Fruit fly (Drosophila melanogaster): ENCODE measurements around the gene rdx.

The rdx gene

dm6 chr3R:14001208-14001916 lies 30.5 kb downstream of the rdx start (continued):
- peak; percentile 9 for TF ChIP-seq CG7839 (tag; optimal IDR thresholded peaks at IDR 0.05)
- no peak for TF ChIP-seq CG8478 (optimal IDR thresholded peaks at IDR 0.05)
- TF ChIP-seq dmrt99B (tag; optimal IDR thresholded peaks at IDR 0.05), result peak; percentile 26
- peak; percentile 90 for TF ChIP-seq D19A (tag; optimal IDR thresholded peaks at IDR 0.05)
- 0 out of 3 replicates have a peak, but pooled peaks have one; percentile 22 for TF ChIP-seq dysf (GFP tag; IDR thresholded peaks at IDR 0.05)
- no peak for TF ChIP-seq CG10565 (GFP tag; optimal IDR thresholded peaks at IDR 0.05)
- TF ChIP-seq gem (tag; optimal IDR thresholded peaks at IDR 0.05), result peak; percentile 37
- peak; percentile 73 for TF ChIP-seq oc (tag; optimal IDR thresholded peaks at IDR 0.05)
- TF ChIP-seq Xrp1 (GFP tag; IDR thresholded peaks at IDR 0.05), result no peak
- peak; percentile 18 for TF ChIP-seq CG11504 (tag; optimal IDR thresholded peaks at IDR 0.05)
- TF ChIP-seq CG2678 (tag; optimal IDR thresholded peaks at IDR 0.05), result peak; percentile 21
- TF ChIP-seq CG5953 (GFP tag; IDR thresholded peaks at IDR 0.05), result 0 out of 2 replicates have a peak, but pooled peaks have one; percentile 41
- TF ChIP-seq CG12391 (tag; optimal IDR thresholded peaks at IDR 0.05), result no peak
- TF ChIP-seq Hr51 (GFP tag; optimal IDR thresholded peaks at IDR 0.05), result peak in 1 of 2 experiments; percentile 36
- no peak for TF ChIP-seq HLH4C (GFP tag; IDR thresholded peaks at IDR 0.05; ENCODE audit: partially characterized antibody)
- TF ChIP-seq CG17385 (GFP tag; optimal IDR thresholded peaks at IDR 0.05), result peak; percentile 24
- no peak for TF ChIP-seq insv (GFP tag; optimal IDR thresholded peaks at IDR 0.05)
- TF ChIP-seq CG11696 (GFP tag; IDR thresholded peaks at IDR 0.05), result no peak
- peak; percentile 57; the same call in 2 of the 3 replicates for TF ChIP-seq row (GFP tag; IDR thresholded peaks at IDR 0.05)
- peak; percentile 20 for TF ChIP-seq CG8281 (tag; optimal IDR thresholded peaks at IDR 0.05)
- no peak for TF ChIP-seq B-H1 (GFP tag; IDR thresholded peaks at IDR 0.05)
- peak; percentile 17 for TF ChIP-seq Nf-YC (tag; optimal IDR thresholded peaks at IDR 0.05)
- TF ChIP-seq CG15269 (tag; optimal IDR thresholded peaks at IDR 0.05), result peak; percentile 20
- TF ChIP-seq Dad (GFP tag; optimal IDR thresholded peaks at IDR 0.05), result no peak
- no peak for TF ChIP-seq CG9932 (GFP tag; IDR thresholded peaks at IDR 0.05)
- TF ChIP-seq CG18262 (tag; optimal IDR thresholded peaks at IDR 0.05), result no peak
- no peak for TF ChIP-seq HmgD (GFP tag; optimal IDR thresholded peaks at IDR 0.05)
- TF ChIP-seq Doc3 (GFP tag; IDR thresholded peaks at IDR 0.05; ENCODE audit: partially characterized antibody), result no peak
- TF ChIP-seq grau (tag; optimal IDR thresholded peaks at IDR 0.05), result peak; percentile 32
- no peak for TF ChIP-seq Gug (GFP tag; IDR thresholded peaks at IDR 0.05)
- TF ChIP-seq sqz (GFP tag; optimal IDR thresholded peaks at IDR 0.05), result no peak
- no peak for TF ChIP-seq danr (GFP tag; IDR thresholded peaks at IDR 0.05)
- TF ChIP-seq CG1792 (GFP tag; optimal IDR thresholded peaks at IDR 0.05), result no peak
- no peak for TF ChIP-seq CG43689 (GFP tag; IDR thresholded peaks at IDR 0.05)
- no peak for TF ChIP-seq repo (GFP tag; optimal IDR thresholded peaks at IDR 0.05)
- peak in 1 of 2 experiments; percentile 60 for TF ChIP-seq eve (GFP tag; optimal IDR thresholded peaks at IDR 0.05)
- no peak for TF ChIP-seq CG6854 (GFP tag; optimal IDR thresholded peaks at IDR 0.05)
- TF ChIP-seq vvl (GFP tag; IDR thresholded peaks at IDR 0.05), result no peak; the same call in 1 of the 2 replicates
- TF ChIP-seq maf-S (GFP tag; optimal IDR thresholded peaks at IDR 0.05), result no peak
- TF ChIP-seq fd3F (GFP tag; optimal IDR thresholded peaks at IDR 0.05), result no peak

DNA sequence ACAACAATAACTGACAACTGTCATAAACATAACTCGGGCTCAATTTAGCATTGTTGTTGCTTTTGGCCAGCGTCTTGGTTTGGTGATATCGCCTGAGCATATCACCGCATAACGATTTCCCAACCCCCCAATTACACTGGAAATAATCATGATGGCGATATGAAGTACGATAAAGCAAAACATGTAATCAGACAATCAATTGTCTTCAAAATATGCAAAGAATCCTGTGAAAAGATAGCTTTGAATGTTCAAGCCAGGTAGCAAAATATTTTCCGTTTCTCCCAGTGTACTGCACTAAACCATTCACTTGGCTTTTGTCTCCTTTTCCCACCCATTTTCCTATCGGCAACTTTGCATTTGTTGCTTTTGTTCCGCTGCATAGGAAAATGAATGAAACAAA lies 32.3 kb downstream of the rdx start:
- TF ChIP-seq CG5245 (GFP tag; optimal IDR thresholded peaks at IDR 0.05) (peak; percentile 63), maf-S (GFP tag; optimal IDR thresholded peaks at IDR 0.05) (no peak), CG10543 (GFP tag; optimal IDR thresholded peaks at IDR 0.05) (no peak), zfh2 (GFP tag; optimal IDR thresholded peaks at IDR 0.05) (no peak), Rfx (GFP tag; IDR thresholded peaks at IDR 0.05) (peak; percentile 50), ATbp (GFP tag; optimal IDR thresholded peaks at IDR 0.05) (peak; percentile 82), CG2712 (tag; optimal IDR thresholded peaks at IDR 0.05) (peak; percentile 55), klu (GFP tag; IDR thresholded peaks at IDR 0.05) (no peak), CG18599 (GFP tag; optimal IDR thresholded peaks at IDR 0.05) (peak; percentile 66), CG10366 (GFP tag; IDR thresholded peaks at IDR 0.05) (no peak), jumu (GFP tag; optimal IDR thresholded peaks at IDR 0.05) (peak; percentile 72), bab2 (GFP tag; optimal IDR thresholded peaks at IDR 0.05) (no peak), insv (GFP tag; optimal IDR thresholded peaks at IDR 0.05) (no peak), kni (GFP tag; optimal IDR thresholded peaks at IDR 0.05) (no peak)

Measured in whole organism, embryonic.